Fruit fly (Drosophila melanogaster): ENCODE measurements around the gene sna.

DNA sequence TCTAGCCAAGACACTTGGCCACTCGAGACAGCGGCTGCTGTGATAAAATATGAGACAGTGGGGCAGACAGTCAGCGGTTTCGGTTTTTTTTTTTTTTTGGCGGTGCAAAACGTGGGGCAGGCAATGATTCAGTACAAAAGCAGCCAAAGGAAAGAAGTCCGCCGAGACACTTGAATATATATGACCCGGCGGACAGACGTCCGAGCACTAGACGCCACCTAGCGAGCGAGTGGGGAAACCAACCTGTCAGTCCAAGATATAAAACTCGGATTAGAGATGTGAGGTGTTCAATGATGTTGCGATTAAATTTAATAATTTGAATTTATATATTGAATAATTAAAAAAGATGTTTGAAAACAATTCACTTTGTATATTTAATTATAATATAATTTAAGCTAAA, 39.1 kb downstream of the sna start:
- TF ChIP-seq foxo (GFP tag; optimal IDR thresholded peaks at IDR 0.05) (no peak), GATAd (GFP tag; optimal IDR thresholded peaks at IDR 0.05) (no peak), Abd-B (GFP tag; optimal IDR thresholded peaks at IDR 0.05) (no peak), Vsx2 (GFP tag; optimal IDR thresholded peaks at IDR 0.05; ENCODE audit: partially characterized antibody) (no peak), psq (GFP tag; optimal IDR thresholded peaks at IDR 0.05) (no peak), dl (GFP tag; optimal IDR thresholded peaks at IDR 0.05; ENCODE audit: insufficient read depth in 1 of 2, partially characterized antibody in 2 of 2) (no peak), tai (GFP tag; optimal IDR thresholded peaks at IDR 0.05) (no peak), woc (GFP tag; optimal IDR thresholded peaks at IDR 0.05) (no peak), h (GFP tag; optimal IDR thresholded peaks at IDR 0.05) (no peak), CrebA (GFP tag; optimal IDR thresholded peaks at IDR 0.05; ENCODE audit: borderline replicate concordance) (no peak), Dif (GFP tag; optimal IDR thresholded peaks at IDR 0.05; ENCODE audit: partially characterized antibody) (no peak), fru (GFP tag; optimal IDR thresholded peaks at IDR 0.05) (no peak)

Measured in whole organism, wandering third instar larva.